Comparison of ENCODE assay signal across 2 fruit fly cellular contexts in genomic region chrX:17524426-17524825, dm6.
TF ChIP-seq lines count a peak whose summit lies in the region.

No protein-coding gene starts in this region.

TF ChIP-seq in whole organism, prepupa, 60 proteins besides CTCF, POLR2A, EP300 and RAD21:
- TF ChIP-seq CG4318 (GFP tag; optimal IDR thresholded peaks at IDR 0.05; lab: Kevin White, UChicago) (peak; percentile 40), fkh (GFP tag; optimal IDR thresholded peaks at IDR 0.05; lab: Kevin White, UChicago) (no peak), CG15336 (GFP tag; IDR thresholded peaks at IDR 0.05; lab: Robert Waterston, UW) (peak; percentile 65), topi (GFP tag; optimal IDR thresholded peaks at IDR 0.05; lab: Kevin White, UChicago) (no peak), pdm3 (GFP tag; optimal IDR thresholded peaks at IDR 0.05; lab: Kevin White, UChicago) (peak; percentile 42), eg (GFP tag; IDR thresholded peaks at IDR 0.05; lab: Robert Waterston, UW) (peak; percentile 35; the same call in 1 of the 3 replicates), Hr39 (GFP tag; optimal IDR thresholded peaks at IDR 0.05; lab: Kevin White, UChicago) (no peak), Blimp-1 (GFP tag; optimal IDR thresholded peaks at IDR 0.05; lab: Kevin White, UChicago) (no peak), spab (GFP tag; optimal IDR thresholded peaks at IDR 0.05; lab: Kevin White, UChicago) (peak; percentile 6), Met (GFP tag; optimal IDR thresholded peaks at IDR 0.05; lab: Kevin White, UChicago) (no peak), Ets21C (GFP tag; optimal IDR thresholded peaks at IDR 0.05; lab: Kevin White, UChicago) (no peak), salr (GFP tag; optimal IDR thresholded peaks at IDR 0.05; lab: Kevin White, UChicago) (peak in 1 of 2 experiments; percentile 26), CG9139 (GFP tag; optimal IDR thresholded peaks at IDR 0.05; lab: Kevin White, UChicago) (no peak), acj6 (GFP tag; optimal IDR thresholded peaks at IDR 0.05; lab: Kevin White, UChicago) (peak; percentile 26), Hr4 (GFP tag; optimal IDR thresholded peaks at IDR 0.05; lab: Kevin White, UChicago) (peak; percentile 59), net (GFP tag; optimal IDR thresholded peaks at IDR 0.05; lab: Kevin White, UChicago) (peak; percentile 22), CG10669 (GFP tag; optimal IDR thresholded peaks at IDR 0.05; lab: Kevin White, UChicago) (peak; percentile 8), CG16779 (tag; optimal IDR thresholded peaks at IDR 0.05; lab: Kevin White, UChicago) (no peak), CG34406 (GFP tag; optimal IDR thresholded peaks at IDR 0.05; lab: Kevin White, UChicago) (no peak), CG32006 (GFP tag; optimal IDR thresholded peaks at IDR 0.05; lab: Kevin White, UChicago) (peak; percentile 66), CG11902 (GFP tag; optimal IDR thresholded peaks at IDR 0.05; lab: Kevin White, UChicago) (no peak), esn (GFP tag; optimal IDR thresholded peaks at IDR 0.05; lab: Kevin White, UChicago) (no peak), Sox102F (GFP tag; optimal IDR thresholded peaks at IDR 0.05; lab: Kevin White, UChicago) (no peak), CG8119 (GFP tag; IDR thresholded peaks at IDR 0.05; lab: Robert Waterston, UW) (peak; percentile 62), Eip78C (GFP tag; lab: Kevin White, UChicago) (peak; percentile 23), CG3032 (tag; optimal IDR thresholded peaks at IDR 0.05; lab: Kevin White, UChicago) (peak; percentile 17), OdsH (GFP tag; optimal IDR thresholded peaks at IDR 0.05; lab: Kevin White, UChicago) (peak; percentile 23), CG6276 (GFP tag; optimal IDR thresholded peaks at IDR 0.05; lab: Kevin White, UChicago) (peak; percentile 63), CG10631 (GFP tag; optimal IDR thresholded peaks at IDR 0.05; lab: Kevin White, UChicago) (peak; percentile 22)

TF ChIP-seq in whole organism, pupa, 21 proteins besides CTCF, POLR2A, EP300 and RAD21:
- TF ChIP-seq CG4496 (GFP tag; IDR thresholded peaks at IDR 0.05; lab: Robert Waterston, UW): no peak
- no peak for TF ChIP-seq Ets98B (GFP tag; IDR thresholded peaks at IDR 0.05; lab: Robert Waterston, UW)
- TF ChIP-seq CG32121 (GFP tag; IDR thresholded peaks at IDR 0.05; lab: Robert Waterston, UW): no peak
- TF ChIP-seq CG14655 (GFP tag; optimal IDR thresholded peaks at IDR 0.05; lab: Kevin White, UChicago): peak; percentile 30
- TF ChIP-seq CG34367 (tag; optimal IDR thresholded peaks at IDR 0.05; lab: Kevin White, UChicago): no peak
- peak; percentile 21 for TF ChIP-seq CG15710 (tag; optimal IDR thresholded peaks at IDR 0.05; lab: Kevin White, UChicago)
- TF ChIP-seq EcR (GFP tag; optimal IDR thresholded peaks at IDR 0.05; lab: Kevin White, UChicago): no peak
- no peak for TF ChIP-seq CG13204 (GFP tag; optimal IDR thresholded peaks at IDR 0.05; lab: Kevin White, UChicago)
- TF ChIP-seq CG8301 (tag; optimal IDR thresholded peaks at IDR 0.05; lab: Kevin White, UChicago): peak; percentile 19
- TF ChIP-seq Pif1A (GFP tag; optimal IDR thresholded peaks at IDR 0.05; lab: Kevin White, UChicago): no peak
- TF ChIP-seq Snoo (tag; optimal IDR thresholded peaks at IDR 0.05; lab: Kevin White, UChicago): no peak
- TF ChIP-seq CG8159 (tag; optimal IDR thresholded peaks at IDR 0.05; lab: Kevin White, UChicago): peak; percentile 31
